Fruit fly (Drosophila melanogaster) ovary, adult (tissue): ENCODE results near the gene CG31371.

ENCODE experiments used
- CG17801 ChIP-seq: fragments of 200-800 bp; optimal IDR thresholded peaks from 2 replicates; lab custom pipeline; 2019; ENCODE audit warnings: missing biosample characterization, mild to moderate bottlenecking, missing genetic modification characterization, moderate library complexity; ENCODE audit not compliant: partially characterized antibody

Gene CG31371

dm6 chr3R:30467062-30467461 lies 36.2 kb downstream of the CG31371 start:
- TF ChIP-seq CG17801 (GFP tag; lab: Kevin White, UChicago), result no peak

- no peak for TF ChIP-seq CG17801 (GFP tag; lab: Kevin White, UChicago)
These were observed 36.8 kb downstream of the CG31371 start for dm6 chr3R:30466515-30466914.

dm6 chr3R:30465775-30466494 lies 37.4 kb downstream of the CG31371 start, which contains the start of gene PH4alphaEFB:
TSS of gene PH4alphaEFB (plus strand) at chr3R:30466050.
- TF ChIP-seq CG17801 (GFP tag; lab: Kevin White, UChicago), result peak; percentile 2

- no peak for TF ChIP-seq CG17801 (GFP tag; lab: Kevin White, UChicago)
These were observed 39.1 kb downstream of the CG31371 start for dm6 chr3R:30464244-30464643.

- no peak for TF ChIP-seq CG17801 (GFP tag; lab: Kevin White, UChicago)
These were observed 41.6 kb downstream of the CG31371 start for dm6 chr3R:30461608-30462243.

dm6 chr3R:30460187-30460586 lies 43.1 kb downstream of the CG31371 start:
- no peak for TF ChIP-seq CG17801 (GFP tag; lab: Kevin White, UChicago)

dm6 chr3R:30459066-30459935 lies 44.0 kb downstream of the CG31371 start, which contains the start of the genes CG2224 and CDase:
TSS of gene CG2224 (minus strand) at chr3R:30459300.
TSS of gene CDase (plus strand) at chr3R:30459521.
- TF ChIP-seq CG17801 (GFP tag; lab: Kevin White, UChicago), result peak; percentile 30

- TF ChIP-seq CG17801 (GFP tag; lab: Kevin White, UChicago), result no peak
These were observed 47.3 kb downstream of the CG31371 start, which contains the start of gene aralar1 for dm6 chr3R:30455817-30456544. TSS of gene aralar1 (minus strand) at chr3R:30455867.

dm6 chr3R:30454442-30454841 lies 48.9 kb downstream of the CG31371 start:
- no peak for TF ChIP-seq CG17801 (GFP tag; lab: Kevin White, UChicago)

dm6 chr3R:30453236-30453635 lies 50.1 kb downstream of the CG31371 start:
- TF ChIP-seq CG17801 (GFP tag; lab: Kevin White, UChicago), result no peak
